Fruit fly (Drosophila melanogaster) whole organism, embryonic: ENCODE measurements around the gene CG31076.

Source experiments
- ATbp ChIP-seq: fragments of 200-800 bp; sonication (Bioruptor generic); optimal IDR thresholded peaks from 2 replicates; lab custom pipeline; 2017; ENCODE audit warnings: missing biosample characterization, mild to moderate bottlenecking, missing genetic modification characterization, missing genetic modification reagents
- Bdp1 ChIP-seq: fragments of 200-800 bp; sonication (Bioruptor generic); optimal IDR thresholded peaks from 3 replicates; lab custom pipeline; 2016; ENCODE audit warnings: missing biosample characterization, missing genetic modification characterization
- Bteb2 ChIP-seq: fragments of 200-800 bp; sonication (Bioruptor generic); optimal IDR thresholded peaks from 2 replicates; lab custom pipeline; 2016; ENCODE audit warnings: missing biosample characterization, missing genetic modification characterization
- CG13775 ChIP-seq: fragments of 200-800 bp; sonication (Bioruptor generic); optimal IDR thresholded peaks from 3 replicates; lab custom pipeline; 2017; ENCODE audit warnings: missing biosample characterization, mild to moderate bottlenecking, missing genetic modification characterization
- CG14860 ChIP-seq: fragments of 200-800 bp; sonication (Bioruptor generic); IDR thresholded peaks from 3 replicates; pipeline ENCODE4 v1.3.6; 2022; ENCODE audit warnings: missing biosample characterization, missing genetic modification characterization; ENCODE audit not compliant: partially characterized antibody
- CG15479 ChIP-seq: fragments of 200-800 bp; sonication (Bioruptor generic); optimal IDR thresholded peaks from 3 replicates; lab custom pipeline; 2019; ENCODE audit warnings: missing biosample characterization, mild to moderate bottlenecking, missing genetic modification characterization, moderate library complexity
- CG18599 ChIP-seq: fragments of 200-800 bp; sonication (Bioruptor generic); optimal IDR thresholded peaks from 3 replicates; lab custom pipeline; 2017; ENCODE audit warnings: missing biosample characterization, missing genetic modification characterization, mild to moderate bottlenecking, moderate library complexity, missing genetic modification reagents
- CG3163 ChIP-seq: fragments of 200-800 bp; sonication (Bioruptor generic); optimal IDR thresholded peaks from 3 replicates; lab custom pipeline; 2016; ENCODE audit warnings: missing biosample characterization, missing genetic modification characterization
- CG33557 ChIP-seq: fragments of 200-800 bp; sonication (Bioruptor generic); optimal IDR thresholded peaks from 2 replicates; lab custom pipeline; 2019; ENCODE audit warnings: missing biosample characterization, mild to moderate bottlenecking, missing genetic modification characterization, moderate library complexity
- CG3407 ChIP-seq: fragments of 200-800 bp; sonication (Bioruptor generic); optimal IDR thresholded peaks from 2 replicates; lab custom pipeline; 2018; ENCODE audit warnings: missing biosample characterization, mild to moderate bottlenecking, missing genetic modification characterization
- CG42726 ChIP-seq: fragments of 200-800 bp; sonication (Bioruptor generic); IDR thresholded peaks from 2 replicates; pipeline ENCODE4 v1.3.6; 2022; ENCODE audit warnings: missing biosample characterization, missing genetic modification characterization; ENCODE audit not compliant: partially characterized antibody
- CG6254 ChIP-seq: fragments of 200-800 bp; sonication (Bioruptor generic); optimal IDR thresholded peaks from 3 replicates; lab custom pipeline; 2017; ENCODE audit warnings: mild to moderate bottlenecking, missing biosample characterization, missing genetic modification reagents, missing genetic modification characterization
- CG7745 ChIP-seq: fragments of 200-800 bp; sonication (Bioruptor generic); optimal IDR thresholded peaks from 2 replicates; lab custom pipeline; 2018; ENCODE audit warnings: missing biosample characterization, mild to moderate bottlenecking, missing genetic modification characterization, moderate library complexity
- CG7928 ChIP-seq: fragments of 200-800 bp; sonication (Bioruptor generic); optimal IDR thresholded peaks from 2 replicates; lab custom pipeline; 2017; ENCODE audit warnings: missing biosample characterization, mild to moderate bottlenecking, missing genetic modification characterization
- CG8281 ChIP-seq: fragments of 200-800 bp; sonication (Bioruptor generic); optimal IDR thresholded peaks from 2 replicates; lab custom pipeline; 2018; ENCODE audit warnings: missing biosample characterization, mild to moderate bottlenecking, missing genetic modification characterization, moderate library complexity
- CG8944 ChIP-seq: fragments of 200-800 bp; sonication (Bioruptor generic); optimal IDR thresholded peaks from 3 replicates; lab custom pipeline; 2016; ENCODE audit warnings: missing biosample characterization, missing genetic modification characterization
- E2f2 ChIP-seq: fragments of 200-800 bp; sonication (Bioruptor generic); IDR thresholded peaks from 2 replicates; pipeline ENCODE4 v1.3.6; 2022; ENCODE audit warnings: missing biosample characterization, missing genetic modification characterization
- Fer3 ChIP-seq: fragments of 200-800 bp; sonication (Bioruptor generic); optimal IDR thresholded peaks from 2 replicates; lab custom pipeline; 2018; ENCODE audit warnings: missing biosample characterization, mild to moderate bottlenecking, missing genetic modification characterization, moderate library complexity
- GATAe ChIP-seq: fragments of 200-800 bp; sonication (Bioruptor generic); conservative IDR thresholded peaks from 2 replicates; pipeline ENCODE4 v1.3.6; 2022; ENCODE audit warnings: missing biosample characterization, missing genetic modification characterization
- Gug ChIP-seq: fragments of 200-800 bp; sonication (Bioruptor generic); IDR thresholded peaks from 4 replicates; pipeline ENCODE4 v1.3.6; 2022; ENCODE audit warnings: missing biosample characterization, missing genetic modification characterization
- NC2α ChIP-seq: fragments of 200-800 bp; sonication (Bioruptor generic); optimal IDR thresholded peaks from 2 replicates; lab custom pipeline; 2016; ENCODE audit warnings: missing biosample characterization, missing genetic modification characterization
- Nf-YC ChIP-seq: fragments of 200-800 bp; optimal IDR thresholded peaks from 3 replicates; lab custom pipeline; 2019; ENCODE audit warnings: missing biosample characterization, mild to moderate bottlenecking, missing genetic modification characterization, moderate library complexity
- NfI ChIP-seq: fragments of 200-800 bp; sonication (Bioruptor generic); optimal IDR thresholded peaks from 3 replicates; lab custom pipeline; 2018; ENCODE audit warnings: missing biosample characterization, mild to moderate bottlenecking, missing genetic modification characterization, moderate library complexity
- Scr ChIP-seq: fragments of 200-800 bp; sonication (Bioruptor generic); IDR thresholded peaks from 2 replicates; pipeline ENCODE4 v1.3.6; 2022; ENCODE audit warnings: missing biosample characterization, missing genetic modification characterization; ENCODE audit not compliant: partially characterized antibody
- Sin3A ChIP-seq: fragments of >200 bp; optimal IDR thresholded peaks from 2 replicates; lab custom pipeline; 2018
- Ssrp ChIP-seq: fragments of 200-800 bp; sonication (Bioruptor generic); optimal IDR thresholded peaks from 2 replicates; lab custom pipeline; 2018; ENCODE audit warnings: missing biosample characterization, mild to moderate bottlenecking, missing genetic modification characterization, moderate library complexity
- Usf ChIP-seq: fragments of 200-800 bp; sonication (Bioruptor generic); optimal IDR thresholded peaks from 2 replicates; lab custom pipeline; 2017; ENCODE audit warnings: missing genotype, missing biosample characterization, missing genetic modification characterization
- caup ChIP-seq: fragments of 200-800 bp; sonication (Bioruptor generic); optimal IDR thresholded peaks from 3 replicates; lab custom pipeline; 2017; ENCODE audit warnings: missing biosample characterization, mild to moderate bottlenecking, missing genetic modification characterization, moderate library complexity; ENCODE audit not compliant: severe bottlenecking
- chm ChIP-seq: fragments of 200-800 bp; sonication (Bioruptor generic); IDR thresholded peaks from 2 replicates; pipeline ENCODE4 v1.3.6; 2022; ENCODE audit warnings: missing biosample characterization, missing genetic modification characterization
- chn ChIP-seq: fragments of 200-800 bp; sonication (Bioruptor generic); optimal IDR thresholded peaks from 2 replicates; lab custom pipeline; 2016; ENCODE audit warnings: missing biosample characterization, missing genetic modification characterization
- cwo ChIP-seq: fragments of 200-800 bp; sonication (Bioruptor generic); optimal IDR thresholded peaks from 3 replicates; lab custom pipeline; 2017; ENCODE audit warnings: missing biosample characterization, missing genetic modification characterization, mild to moderate bottlenecking, moderate library complexity, missing genetic modification reagents
- dmrt11E ChIP-seq: fragments of 200-800 bp; sonication (Bioruptor generic); optimal IDR thresholded peaks from 3 replicates; lab custom pipeline; 2018; ENCODE audit warnings: missing biosample characterization, mild to moderate bottlenecking, missing genetic modification characterization, moderate library complexity
- exex ChIP-seq: fragments of 200-800 bp; sonication (Bioruptor generic); optimal IDR thresholded peaks from 4 replicates; lab custom pipeline; 2018; ENCODE audit warnings: missing biosample characterization, mild to moderate bottlenecking, missing genetic modification characterization, moderate library complexity
- gro ChIP-seq: fragments of 200-800 bp; sonication (Bioruptor generic); optimal IDR thresholded peaks from 2 replicates; lab custom pipeline; 2016; ENCODE audit warnings: missing biosample characterization, missing genetic modification characterization
- inv ChIP-seq: fragments of 200-800 bp; sonication (Bioruptor generic); IDR thresholded peaks from 2 replicates; pipeline ENCODE4 v1.3.6; 2022; ENCODE audit warnings: missing biosample characterization, missing genetic modification characterization; ENCODE audit not compliant: partially characterized antibody
- mld ChIP-seq: fragments of 200-800 bp; sonication (Bioruptor generic); IDR thresholded peaks from 3 replicates; pipeline ENCODE4 v1.3.6; 2022; ENCODE audit warnings: missing biosample characterization, missing genetic modification characterization; ENCODE audit not compliant: partially characterized antibody
- nmo ChIP-seq: fragments of 200-800 bp; sonication (Bioruptor generic); optimal IDR thresholded peaks from 2 replicates; lab custom pipeline; 2018; ENCODE audit warnings: missing biosample characterization, mild to moderate bottlenecking, missing genetic modification characterization, moderate library complexity
- repo ChIP-seq: fragments of 200-800 bp; sonication (Bioruptor generic); optimal IDR thresholded peaks from 2 replicates; lab custom pipeline; 2016; ENCODE audit warnings: missing biosample characterization, missing genetic modification characterization
- rib ChIP-seq: fragments of 200-800 bp; sonication (Bioruptor generic); IDR thresholded peaks from 2 replicates; pipeline ENCODE4 v1.3.6; 2022; ENCODE audit warnings: missing biosample characterization, missing genetic modification characterization
- sim ChIP-seq: fragments of 200-800 bp; sonication (Bioruptor generic); IDR thresholded peaks from 2 replicates; pipeline ENCODE4 v1.3.6; 2022; ENCODE audit warnings: missing biosample characterization, missing genetic modification characterization
- sna ChIP-seq: fragments of 200-800 bp; sonication (Bioruptor generic); IDR thresholded peaks from 2 replicates; pipeline ENCODE4 v1.3.6; 2022; ENCODE audit warnings: missing biosample characterization, missing genetic modification characterization; ENCODE audit not compliant: partially characterized antibody
- tin ChIP-seq: fragments of 200-800 bp; sonication (Bioruptor generic); optimal IDR thresholded peaks from 3 replicates; lab custom pipeline; 2016; ENCODE audit warnings: missing biosample characterization, missing genetic modification characterization
- trem ChIP-seq: fragments of 200-800 bp; optimal IDR thresholded peaks from 3 replicates; lab custom pipeline; 2019; ENCODE audit warnings: missing biosample characterization, mild to moderate bottlenecking, missing genetic modification characterization, moderate library complexity
- twi ChIP-seq: fragments of 200-800 bp; optimal IDR thresholded peaks from 2 replicates; lab custom pipeline; 2019; ENCODE audit warnings: missing biosample characterization, mild to moderate bottlenecking, missing genetic modification characterization, moderate library complexity
- unc-4 ChIP-seq: fragments of 200-800 bp; sonication (Bioruptor generic); IDR thresholded peaks from 2 replicates; pipeline ENCODE4 v1.3.6; 2022; ENCODE audit warnings: missing biosample characterization, missing genetic modification characterization; ENCODE audit not compliant: partially characterized antibody
- vnd ChIP-seq: fragments of 200-800 bp; sonication (Bioruptor generic); IDR thresholded peaks from 3 replicates; pipeline ENCODE4 v1.3.6; 2022; ENCODE audit warnings: missing biosample characterization, missing genetic modification characterization; ENCODE audit not compliant: partially characterized antibody
- vvl ChIP-seq: fragments of 200-800 bp; sonication (Bioruptor generic); IDR thresholded peaks from 2 replicates; pipeline ENCODE4 v1.3.6; 2022; ENCODE audit warnings: missing biosample characterization, missing genetic modification characterization
- z ChIP-seq: fragments of 200-800 bp; sonication (Bioruptor generic); IDR thresholded peaks from 3 replicates; pipeline ENCODE4 v1.3.6; 2022; ENCODE audit warnings: missing biosample characterization, missing genetic modification characterization

The CG31076 gene

dm6 chr3R:26952200-26952856 is 37.3 kb downstream of the CG31076 start (continued):
- TF ChIP-seq Usf (GFP tag; lab: Kevin White, UChicago) (no peak), caup (GFP tag; lab: Kevin White, UChicago) (peak; percentile 62), dmrt11E (no peak), CG42726 (GFP tag; lab: Robert Waterston, UW) (no peak), ATbp (no peak), CG7928 (GFP tag; lab: Kevin White, UChicago) (no peak), sna (GFP tag; lab: Robert Waterston, UW) (no peak), tin (GFP tag; lab: Kevin White, UChicago) (no peak), nmo (GFP tag; lab: Kevin White, UChicago) (no peak), CG33557 (no peak), NfI (GFP tag; lab: Kevin White, UChicago) (no peak), GATAe (GFP tag; lab: Robert Waterston, UW) (no peak), Scr (GFP tag; lab: Robert Waterston, UW) (no peak), vnd (GFP tag; lab: Robert Waterston, UW) (no peak), CG3407 (GFP tag; lab: Kevin White, UChicago) (no peak), CG7745 (tag; lab: Kevin White, UChicago) (no peak), CG8944 (GFP tag; lab: Kevin White, UChicago) (no peak), mld (no peak), twi (tag; lab: Kevin White, UChicago) (no peak), CG18599 (GFP tag; lab: Kevin White, UChicago) (peak; percentile 73), Gug (GFP tag; lab: Robert Waterston, UW) (no peak), Bdp1 (no peak), CG15479 (GFP tag; lab: Kevin White, UChicago) (no peak), Nf-YC (tag; lab: Kevin White, UChicago) (no peak)
- TF ChIP-seq, all 482 proteins: peak for 79

- no peak for TF ChIP-seq rib (GFP tag; lab: Robert Waterston, UW)
- no peak for TF ChIP-seq chn (GFP tag; lab: Kevin White, UChicago)
- TF ChIP-seq trem: peak; percentile 15
- TF ChIP-seq CG8281 (tag; lab: Kevin White, UChicago): no peak
- TF ChIP-seq Ssrp (tag; lab: Kevin White, UChicago): no peak
- no peak; the same call in 1 of the 2 replicates for TF ChIP-seq chm
- no peak for TF ChIP-seq CG13775 (GFP tag; lab: Kevin White, UChicago)
- no peak for TF ChIP-seq cwo (GFP tag; lab: Kevin White, UChicago)
- TF ChIP-seq inv (GFP tag; lab: Robert Waterston, UW): peak; percentile 35; the same call in 1 of the 2 replicates
- no peak for TF ChIP-seq Sin3A (lab: Kevin White, UChicago)
- peak; percentile 52 for TF ChIP-seq CG6254
- no peak for TF ChIP-seq CG3163 (GFP tag; lab: Kevin White, UChicago)
- TF ChIP-seq unc-4 (GFP tag; lab: Robert Waterston, UW): peak; percentile 67
- TF ChIP-seq z (GFP tag; lab: Robert Waterston, UW): no peak
- TF ChIP-seq repo (GFP tag; lab: Kevin White, UChicago): no peak
- TF ChIP-seq ATbp: no peak
- no peak for TF ChIP-seq Fer3 (tag; lab: Kevin White, UChicago)
- TF ChIP-seq vvl (GFP tag; lab: Robert Waterston, UW): peak; percentile 16; the same call in 1 of the 2 replicates
- TF ChIP-seq E2f2 (GFP tag; lab: Robert Waterston, UW): peak; percentile 31; the same call in 1 of the 2 replicates
- TF ChIP-seq gro: peak; percentile 1
- no peak for TF ChIP-seq NC2α (GFP tag; lab: Kevin White, UChicago)
- TF ChIP-seq sim (GFP tag; lab: Robert Waterston, UW): no peak
- TF ChIP-seq CG14860 (GFP tag; lab: Robert Waterston, UW): peak; percentile 77
- peak; percentile 61 for TF ChIP-seq exex (tag; lab: Kevin White, UChicago)
- no peak for TF ChIP-seq Bteb2 (GFP tag; lab: Kevin White, UChicago)
Observed at dm6 chr3R:26947296-26947880, 42.3 kb downstream of the CG31076 start, which contains the start of gene Spag1. TSS of gene Spag1 (plus strand) at chr3R:26947830.
